Fruit fly (Drosophila melanogaster) whole organism, embryonic: Measurements from ENCODE around the gene Osi10b.

Experiments used
- B-H2 ChIP-seq: fragments of 200-800 bp; sonication (Bioruptor generic); optimal IDR thresholded peaks from 2 replicates; lab custom pipeline; 2018; ENCODE audit warnings: missing biosample characterization, mild to moderate bottlenecking, missing genetic modification characterization
- CG10209 ChIP-seq: fragments of 200-800 bp; sonication (Bioruptor generic); optimal IDR thresholded peaks from 3 replicates; lab custom pipeline; 2017; ENCODE audit warnings: missing biosample characterization, mild to moderate bottlenecking, missing genetic modification characterization, missing genetic modification reagents
- CG10431 ChIP-seq: fragments of 200-800 bp; sonication (Bioruptor generic); optimal IDR thresholded peaks from 3 replicates; lab custom pipeline; 2018; ENCODE audit warnings: missing biosample characterization, mild to moderate bottlenecking, missing genetic modification characterization
- CG10543 ChIP-seq: fragments of 200-800 bp; sonication (Bioruptor generic); optimal IDR thresholded peaks from 3 replicates; lab custom pipeline; 2017; ENCODE audit warnings: missing biosample characterization, mild to moderate bottlenecking, missing genetic modification characterization, moderate library complexity
- CG11695 ChIP-seq: fragments of 200-800 bp; sonication (Bioruptor generic); IDR thresholded peaks from 3 replicates; pipeline ENCODE4 v1.3.6; 2022; ENCODE audit warnings: missing biosample characterization, missing genetic modification characterization
- CG12391 ChIP-seq: fragments of 200-800 bp; sonication (Bioruptor generic); optimal IDR thresholded peaks from 3 replicates; lab custom pipeline; 2018; ENCODE audit warnings: missing biosample characterization, mild to moderate bottlenecking, missing genetic modification characterization, moderate library complexity
- CG12744 ChIP-seq: fragments of 200-800 bp; sonication (Bioruptor generic); optimal IDR thresholded peaks from 2 replicates; lab custom pipeline; 2016; ENCODE audit warnings: missing biosample characterization, missing genetic modification characterization
- CG13624 ChIP-seq: fragments of 200-800 bp; sonication (Bioruptor generic); optimal IDR thresholded peaks from 2 replicates; lab custom pipeline; 2016; ENCODE audit warnings: missing biosample characterization, missing genetic modification characterization
- CG18011 ChIP-seq: fragments of 200-800 bp; sonication (Bioruptor generic); optimal IDR thresholded peaks from 2 replicates; lab custom pipeline; 2017; ENCODE audit warnings: missing biosample characterization, missing genetic modification characterization, mild to moderate bottlenecking, moderate library complexity, missing genotype
- CG18262 ChIP-seq: fragments of 200-800 bp; optimal IDR thresholded peaks from 3 replicates; lab custom pipeline; 2019; ENCODE audit warnings: missing biosample characterization, mild to moderate bottlenecking, missing genetic modification characterization, moderate library complexity
- CG2875 ChIP-seq: fragments of 200-800 bp; sonication (Bioruptor generic); optimal IDR thresholded peaks from 2 replicates; lab custom pipeline; 2017; ENCODE audit warnings: missing biosample characterization, mild to moderate bottlenecking, missing genetic modification characterization, missing genetic modification reagents
- CG33213 ChIP-seq: fragments of 200-800 bp; sonication (Bioruptor generic); optimal IDR thresholded peaks from 3 replicates; lab custom pipeline; 2016; ENCODE audit warnings: missing biosample characterization, missing genetic modification characterization
- CG34224 ChIP-seq: fragments of 200-800 bp; sonication (Bioruptor generic); IDR thresholded peaks from 3 replicates; pipeline ENCODE4 v1.3.6; 2022; ENCODE audit warnings: missing biosample characterization, missing genetic modification characterization; ENCODE audit not compliant: partially characterized antibody
- CG6654 ChIP-seq: fragments of 200-800 bp; sonication (Bioruptor generic); optimal IDR thresholded peaks from 2 replicates; lab custom pipeline; 2017; ENCODE audit warnings: missing biosample characterization, mild to moderate bottlenecking, missing genetic modification characterization
- CG7357 ChIP-seq: fragments of 200-800 bp; sonication (Bioruptor generic); IDR thresholded peaks from 3 replicates; pipeline ENCODE4 v1.3.6; 2022; ENCODE audit warnings: missing biosample characterization, missing genetic modification characterization
- CG7556 ChIP-seq: fragments of 200-800 bp; sonication (Bioruptor generic); optimal IDR thresholded peaks from 2 replicates; lab custom pipeline; 2017; ENCODE audit warnings: missing biosample characterization, mild to moderate bottlenecking, missing genetic modification characterization
- CG7786 ChIP-seq: fragments of 200-800 bp; sonication (Bioruptor generic); optimal IDR thresholded peaks from 2 replicates; lab custom pipeline; 2016; ENCODE audit warnings: missing biosample characterization, missing genetic modification characterization
- CG8924 ChIP-seq: fragments of 200-800 bp; optimal IDR thresholded peaks from 3 replicates; lab custom pipeline; 2019; ENCODE audit warnings: missing biosample characterization, mild to moderate bottlenecking, missing genetic modification characterization, moderate library complexity
- CG9437 ChIP-seq: fragments of 200-800 bp; sonication (Bioruptor generic); optimal IDR thresholded peaks from 2 replicates; lab custom pipeline; 2018; ENCODE audit warnings: missing biosample characterization, mild to moderate bottlenecking, missing genetic modification characterization
- D19A ChIP-seq: fragments of 200-800 bp; optimal IDR thresholded peaks from 3 replicates; lab custom pipeline; 2019; ENCODE audit warnings: missing biosample characterization, mild to moderate bottlenecking, missing genetic modification characterization, moderate library complexity
- E2f1 ChIP-seq: fragments of 200-800 bp; sonication (Bioruptor generic); IDR thresholded peaks from 2 replicates; pipeline ENCODE4 v1.3.6; 2022; ENCODE audit warnings: missing biosample characterization, missing genetic modification characterization
- Hmr ChIP-seq: fragments of 200-800 bp; sonication (Bioruptor generic); optimal IDR thresholded peaks from 3 replicates; lab custom pipeline; 2017; ENCODE audit warnings: mild to moderate bottlenecking, missing biosample characterization, missing genetic modification reagents, missing genetic modification characterization
- Hr51 ChIP-seq, 2 experiments: fragments of 200-800 bp; sonication (Bioruptor generic); optimal IDR thresholded peaks; 2 replicates in 1 of 2; 3 replicates in 1 of 2; lab custom pipeline; 2016 to 2018; ENCODE audit warnings: missing biosample characterization in 2 of 2, missing genetic modification characterization in 2 of 2, mild to moderate bottlenecking in 1 of 2, moderate library complexity in 1 of 2
- NC2β ChIP-seq: fragments of 200-800 bp; sonication (Bioruptor generic); optimal IDR thresholded peaks from 2 replicates; lab custom pipeline; 2016; ENCODE audit warnings: missing biosample characterization, missing genetic modification characterization
- Rx ChIP-seq: fragments of 200-800 bp; sonication (Bioruptor generic); IDR thresholded peaks from 2 replicates; pipeline ENCODE4 v1.3.6; 2022; ENCODE audit warnings: missing biosample characterization, missing genetic modification characterization
- Sox102F ChIP-seq: fragments of 200-800 bp; sonication (Bioruptor generic); optimal IDR thresholded peaks from 2 replicates; lab custom pipeline; 2018; ENCODE audit warnings: missing biosample characterization, mild to moderate bottlenecking, missing genetic modification characterization, moderate library complexity
- ab ChIP-seq: fragments of 200-800 bp; sonication (Bioruptor generic); optimal IDR thresholded peaks from 2 replicates; lab custom pipeline; 2016; ENCODE audit warnings: missing biosample characterization, missing genetic modification characterization
- ac ChIP-seq: fragments of 200-800 bp; sonication (Bioruptor generic); optimal IDR thresholded peaks from 3 replicates; lab custom pipeline; 2017; ENCODE audit warnings: missing biosample characterization, mild to moderate bottlenecking, missing genetic modification characterization
- bab2 ChIP-seq: fragments of 200-800 bp; sonication (Bioruptor generic); optimal IDR thresholded peaks from 2 replicates; lab custom pipeline; 2016; ENCODE audit warnings: missing biosample characterization, missing genetic modification characterization
- bsh ChIP-seq, 2 experiments: fragments of 200-800 bp; sonication (Bioruptor generic); optimal IDR thresholded peaks; 2 replicates each; lab custom pipeline; 2017 to 2018; ENCODE audit warnings: mild to moderate bottlenecking in 2 of 2, missing biosample characterization in 2 of 2, missing genetic modification characterization in 2 of 2, moderate library complexity in 1 of 2
- dati ChIP-seq: fragments of 200-800 bp; sonication (Bioruptor generic); IDR thresholded peaks from 2 replicates; pipeline ENCODE4 v1.3.6; 2022; ENCODE audit warnings: missing biosample characterization, missing genetic modification characterization
- dmrt99B ChIP-seq: fragments of 200-800 bp; sonication (Bioruptor generic); optimal IDR thresholded peaks from 2 replicates; lab custom pipeline; 2018; ENCODE audit warnings: missing biosample characterization, mild to moderate bottlenecking, missing genetic modification characterization, moderate library complexity
- fd64A ChIP-seq: fragments of 200-800 bp; sonication (Bioruptor generic); optimal IDR thresholded peaks from 3 replicates; lab custom pipeline; 2018; ENCODE audit warnings: missing biosample characterization, mild to moderate bottlenecking, missing genetic modification characterization
- fu2 ChIP-seq: fragments of 200-800 bp; sonication (Bioruptor generic); optimal IDR thresholded peaks from 2 replicates; lab custom pipeline; 2016; ENCODE audit warnings: missing biosample characterization, missing genetic modification characterization
- gfzf ChIP-seq: fragments of 200-800 bp; sonication (Bioruptor generic); optimal IDR thresholded peaks from 2 replicates; lab custom pipeline; 2016; ENCODE audit warnings: missing biosample characterization, mild to moderate bottlenecking, missing genetic modification characterization, moderate library complexity
- grau ChIP-seq: fragments of 200-800 bp; optimal IDR thresholded peaks from 3 replicates; lab custom pipeline; 2019; ENCODE audit warnings: missing biosample characterization, mild to moderate bottlenecking, missing genetic modification characterization, moderate library complexity
- jing ChIP-seq: fragments of 200-800 bp; sonication (Bioruptor generic); optimal IDR thresholded peaks from 2 replicates; lab custom pipeline; 2018; ENCODE audit warnings: missing biosample characterization, mild to moderate bottlenecking, missing genetic modification characterization
- lola ChIP-seq, 3 experiments: fragments of >200 bp in 2 of 3; fragments of 200-800 bp in 1 of 3; sonication (Bioruptor generic) in 1 of 3; optimal IDR thresholded peaks; 2 replicates each; lab custom pipeline; 2017 to 2019; ENCODE audit warnings: missing biosample characterization in 3 of 3, missing genetic modification characterization in 3 of 3, mild to moderate bottlenecking in 1 of 3, moderate library complexity in 1 of 3
- mam ChIP-seq: fragments of 200-800 bp; sonication (Bioruptor generic); optimal IDR thresholded peaks from 3 replicates; lab custom pipeline; 2016; ENCODE audit warnings: missing biosample characterization, missing genetic modification characterization
- nerfin-1 ChIP-seq: fragments of 200-800 bp; sonication (Bioruptor generic); optimal IDR thresholded peaks from 3 replicates; lab custom pipeline; 2019; ENCODE audit warnings: missing biosample characterization, mild to moderate bottlenecking, missing genetic modification characterization, moderate library complexity
- nom ChIP-seq: fragments of 200-800 bp; sonication (Bioruptor generic); optimal IDR thresholded peaks from 2 replicates; lab custom pipeline; 2017; ENCODE audit warnings: missing biosample characterization, missing genetic modification characterization, mild to moderate bottlenecking, moderate library complexity, missing genetic modification reagents
- p53 ChIP-seq: fragments of 200-800 bp; sonication (Bioruptor generic); optimal IDR thresholded peaks from 2 replicates; lab custom pipeline; 2016; ENCODE audit warnings: missing biosample characterization, missing genetic modification characterization
- sc ChIP-seq, 3 experiments: fragments of >200 bp in 2 of 3; fragments of 200-800 bp in 1 of 3; sonication (Bioruptor generic) in 1 of 3; optimal IDR thresholded peaks; 2 replicates in 2 of 3; 3 replicates in 1 of 3; lab custom pipeline; 2017; ENCODE audit warnings: mild to moderate bottlenecking in 1 of 3, missing biosample characterization in 1 of 3, missing genetic modification characterization in 1 of 3, missing genetic modification reagents in 1 of 3
- sens-2 ChIP-seq: fragments of 200-800 bp; sonication (Bioruptor generic); IDR thresholded peaks from 2 replicates; pipeline ENCODE4 v1.3.6; 2022; ENCODE audit warnings: missing biosample characterization, missing genetic modification characterization
- shn ChIP-seq: fragments of 200-800 bp; sonication (Bioruptor generic); optimal IDR thresholded peaks from 3 replicates; lab custom pipeline; 2016; ENCODE audit warnings: missing biosample characterization, missing genetic modification characterization
- slou ChIP-seq: fragments of 200-800 bp; sonication (Bioruptor generic); optimal IDR thresholded peaks from 3 replicates; lab custom pipeline; 2016; ENCODE audit warnings: missing biosample characterization, missing genetic modification characterization
- slp2 ChIP-seq: fragments of 200-800 bp; sonication (Bioruptor generic); optimal IDR thresholded peaks from 2 replicates; lab custom pipeline; 2016; ENCODE audit warnings: missing biosample characterization, missing genetic modification characterization
- trem ChIP-seq: fragments of 200-800 bp; optimal IDR thresholded peaks from 3 replicates; lab custom pipeline; 2019; ENCODE audit warnings: missing biosample characterization, mild to moderate bottlenecking, missing genetic modification characterization, moderate library complexity
- wek ChIP-seq: fragments of 200-800 bp; sonication (Bioruptor generic); optimal IDR thresholded peaks from 3 replicates; lab custom pipeline; 2018; ENCODE audit warnings: missing biosample characterization, mild to moderate bottlenecking, missing genetic modification characterization, moderate library complexity
- zf30C ChIP-seq: fragments of 200-800 bp; sonication (Bioruptor generic); optimal IDR thresholded peaks from 3 replicates; lab custom pipeline; 2018; ENCODE audit warnings: missing biosample characterization, mild to moderate bottlenecking, missing genetic modification characterization

Osi10b gene

dm6 chr3R:6241289-6241688 is 24.7 kb upstream of the Osi10b start (continued):
- TF ChIP-seq Hmr (no peak), zf30C (GFP tag; lab: Kevin White, UChicago) (no peak), CG18262 (tag; lab: Kevin White, UChicago) (peak; percentile 81), CG13624 (GFP tag; lab: Kevin White, UChicago) (no peak), Rx (no peak), CG11695 (no peak), fu2 (GFP tag; lab: Kevin White, UChicago) (no peak), CG33213 (GFP tag; lab: Kevin White, UChicago) (no peak), bab2 (GFP tag; lab: Kevin White, UChicago) (no peak), p53 (no peak), CG6654 (GFP tag; lab: Kevin White, UChicago) (no peak), slp2 (GFP tag; lab: Kevin White, UChicago) (no peak), CG10431 (no peak), CG2875 (GFP tag; lab: Kevin White, UChicago) (peak; percentile 29), E2f1 (GFP tag; lab: Robert Waterston, UW) (no peak), ab (GFP tag; lab: Kevin White, UChicago) (no peak), gfzf (GFP tag; lab: Kevin White, UChicago) (no peak), B-H2 (GFP tag; lab: Kevin White, UChicago) (no peak), CG8924 (tag; lab: Kevin White, UChicago) (peak; percentile 56), CG12391 (peak; percentile 45), sens-2 (GFP tag; lab: Robert Waterston, UW) (no peak), grau (tag; lab: Kevin White, UChicago) (peak; percentile 35), bsh (GFP tag; optimal IDR thresholded peaks at IDR 0.05; lab: Kevin White, UChicago) (peak in 1 of 2 experiments; percentile 59), sc (optimal IDR thresholded peaks at IDR 0.05; lab: Kevin White, UChicago) (no peak), sc (GFP tag; optimal IDR thresholded peaks at IDR 0.05; lab: Kevin White, UChicago) (peak; percentile 27), lola (GFP tag; optimal IDR thresholded peaks at IDR 0.05; lab: Kevin White, UChicago) (peak in 1 of 3 experiments; percentile 42), D19A (tag; lab: Kevin White, UChicago) (peak; percentile 52), CG7786 (no peak), mam (GFP tag; lab: Kevin White, UChicago) (no peak), CG34224 (GFP tag; lab: Robert Waterston, UW) (no peak), nerfin-1 (tag; lab: Kevin White, UChicago) (peak; percentile 16), trem (peak; percentile 16), jing (GFP tag; lab: Kevin White, UChicago) (no peak), dati (no peak), CG9437 (GFP tag; lab: Kevin White, UChicago) (peak; percentile 42), CG18011 (GFP tag; lab: Kevin White, UChicago) (no peak), shn (GFP tag; lab: Kevin White, UChicago) (no peak), dmrt99B (tag; lab: Kevin White, UChicago) (peak; percentile 70), fd64A (GFP tag; lab: Kevin White, UChicago) (no peak), NC2β (no peak), CG7556 (GFP tag; lab: Kevin White, UChicago) (peak; percentile 47), wek (GFP tag; lab: Kevin White, UChicago) (no peak), CG12744 (GFP tag; lab: Kevin White, UChicago) (no peak), ac (no peak), CG10209 (GFP tag; lab: Kevin White, UChicago) (peak; percentile 14), nom (GFP tag; lab: Kevin White, UChicago) (no peak), Hr51 (GFP tag; optimal IDR thresholded peaks at IDR 0.05; lab: Kevin White, UChicago) (peak in 1 of 2 experiments; percentile 48), slou (no peak), Sox102F (GFP tag; lab: Kevin White, UChicago) (peak; percentile 72), CG7357 (GFP tag; lab: Robert Waterston, UW) (no peak), CG10543 (GFP tag; lab: Kevin White, UChicago) (no peak)
